Fruit fly (Drosophila melanogaster) whole organism, embryonic: ENCODE measurements around the gene shf.

Source experiments
- Abd-B ChIP-seq: fragments of 200-800 bp; sonication (Bioruptor generic); optimal IDR thresholded peaks from 2 replicates; lab custom pipeline; 2018; ENCODE audit warnings: missing biosample characterization, mild to moderate bottlenecking, missing genetic modification characterization, moderate library complexity
- Ada2b ChIP-seq: fragments of 200-800 bp; sonication (Bioruptor generic); IDR thresholded peaks from 2 replicates; pipeline ENCODE4 v1.3.6; 2022; ENCODE audit warnings: missing biosample characterization, missing genetic modification characterization
- Adf1 ChIP-seq: fragments of 200-800 bp; sonication (Bioruptor generic); IDR thresholded peaks from 2 replicates; pipeline ENCODE4 v1.3.6; 2022; ENCODE audit warnings: missing biosample characterization, missing genetic modification characterization
- Antp ChIP-seq: fragments of 200-800 bp; sonication (Bioruptor generic); optimal IDR thresholded peaks from 3 replicates; lab custom pipeline; 2016; ENCODE audit warnings: missing biosample characterization, missing genetic modification characterization
- CG11695 ChIP-seq: fragments of 200-800 bp; sonication (Bioruptor generic); IDR thresholded peaks from 3 replicates; pipeline ENCODE4 v1.3.6; 2022; ENCODE audit warnings: missing biosample characterization, missing genetic modification characterization
- CG12155 ChIP-seq: fragments of 200-800 bp; sonication (Bioruptor generic); optimal IDR thresholded peaks from 3 replicates; lab custom pipeline; 2016; ENCODE audit warnings: missing biosample characterization, missing genetic modification characterization
- CG13624 ChIP-seq: fragments of 200-800 bp; sonication (Bioruptor generic); optimal IDR thresholded peaks from 2 replicates; lab custom pipeline; 2016; ENCODE audit warnings: missing biosample characterization, missing genetic modification characterization
- CG14014 ChIP-seq: fragments of 200-800 bp; sonication (Bioruptor generic); IDR thresholded peaks from 2 replicates; pipeline ENCODE4 v1.3.6; 2022; ENCODE audit warnings: missing biosample characterization, missing genetic modification characterization
- CG17802 ChIP-seq: fragments of 200-800 bp; sonication (Bioruptor generic); optimal IDR thresholded peaks from 2 replicates; lab custom pipeline; 2018; ENCODE audit warnings: missing biosample characterization, mild to moderate bottlenecking, missing genetic modification characterization, moderate library complexity
- CG17912 ChIP-seq: fragments of 200-800 bp; sonication (Bioruptor generic); optimal IDR thresholded peaks from 2 replicates; lab custom pipeline; 2018; ENCODE audit warnings: missing biosample characterization, mild to moderate bottlenecking, missing genetic modification characterization
- CG18262 ChIP-seq: fragments of 200-800 bp; optimal IDR thresholded peaks from 3 replicates; lab custom pipeline; 2019; ENCODE audit warnings: missing biosample characterization, mild to moderate bottlenecking, missing genetic modification characterization, moderate library complexity
- CG32767 ChIP-seq: fragments of 200-800 bp; sonication (Bioruptor generic); IDR thresholded peaks from 2 replicates; pipeline ENCODE4 v1.3.6; 2022; ENCODE audit warnings: missing biosample characterization, missing genetic modification characterization
- CG34422 ChIP-seq: fragments of 200-800 bp; sonication (Bioruptor generic); IDR thresholded peaks from 3 replicates; pipeline ENCODE4 v1.3.6; 2022; ENCODE audit warnings: missing biosample characterization, missing genetic modification characterization
- CG3726 ChIP-seq: fragments of 200-800 bp; sonication (Bioruptor generic); IDR thresholded peaks from 3 replicates; pipeline ENCODE4, ENCODE4 v1.3.6; 2022; ENCODE audit warnings: missing biosample characterization, missing genetic modification characterization
- CG4282 ChIP-seq: fragments of 200-800 bp; sonication (Bioruptor generic); optimal IDR thresholded peaks from 2 replicates; lab custom pipeline; 2016; ENCODE audit warnings: missing biosample characterization, missing genetic modification characterization
- CG4707 ChIP-seq: fragments of 200-800 bp; sonication (Bioruptor generic); optimal IDR thresholded peaks from 2 replicates; lab custom pipeline; 2018; ENCODE audit warnings: missing biosample characterization, mild to moderate bottlenecking, missing genetic modification characterization, moderate library complexity
- CG6683 ChIP-seq: fragments of 200-800 bp; sonication (Bioruptor generic); optimal IDR thresholded peaks from 2 replicates; lab custom pipeline; 2017; ENCODE audit warnings: missing biosample characterization, mild to moderate bottlenecking, missing genetic modification characterization, missing genetic modification reagents
- CG8359 ChIP-seq: fragments of 200-800 bp; sonication (Bioruptor generic); optimal IDR thresholded peaks from 2 replicates; lab custom pipeline; 2017; ENCODE audit warnings: missing biosample characterization, mild to moderate bottlenecking, missing genetic modification characterization, borderline replicate concordance
- CG8388 ChIP-seq: fragments of 200-800 bp; sonication (Bioruptor generic); optimal IDR thresholded peaks from 2 replicates; lab custom pipeline; 2019; ENCODE audit warnings: missing biosample characterization, mild to moderate bottlenecking, missing genetic modification characterization, moderate library complexity
- CG9932 ChIP-seq: fragments of 200-800 bp; sonication (Bioruptor generic); IDR thresholded peaks from 2 replicates; pipeline ENCODE4 v1.3.6; 2022; ENCODE audit warnings: missing biosample characterization, missing genetic modification characterization
- Camta ChIP-seq: fragments of 200-800 bp; sonication (Bioruptor generic); optimal IDR thresholded peaks from 2 replicates; lab custom pipeline; 2016; ENCODE audit warnings: missing biosample characterization, missing genetic modification characterization
- Deaf1 ChIP-seq: fragments of 200-800 bp; optimal IDR thresholded peaks from 3 replicates; lab custom pipeline; 2019; ENCODE audit warnings: missing biosample characterization, mild to moderate bottlenecking, missing genetic modification characterization, moderate library complexity
- Dip2 ChIP-seq: fragments of 200-800 bp; sonication (Bioruptor generic); IDR thresholded peaks from 2 replicates; pipeline ENCODE4 v1.3.6; 2022; ENCODE audit warnings: missing biosample characterization, missing genetic modification characterization
- Dll ChIP-seq: fragments of 200-800 bp; sonication (Bioruptor generic); IDR thresholded peaks from 4 replicates; pipeline ENCODE4 v1.3.6; 2022; ENCODE audit warnings: missing biosample characterization, missing genetic modification characterization; ENCODE audit not compliant: partially characterized antibody
- Dp ChIP-seq: fragments of 200-800 bp; sonication (Bioruptor generic); optimal IDR thresholded peaks from 2 replicates; lab custom pipeline; 2018; ENCODE audit warnings: missing biosample characterization, mild to moderate bottlenecking, missing genetic modification characterization, moderate library complexity
- E2f1 ChIP-seq: fragments of 200-800 bp; sonication (Bioruptor generic); IDR thresholded peaks from 2 replicates; pipeline ENCODE4 v1.3.6; 2022; ENCODE audit warnings: missing biosample characterization, missing genetic modification characterization
- H15 ChIP-seq: fragments of 200-800 bp; sonication (Bioruptor generic); IDR thresholded peaks from 3 replicates; pipeline ENCODE4 v1.3.6; 2022; ENCODE audit warnings: missing biosample characterization, missing genetic modification characterization
- HLH54F ChIP-seq: fragments of 200-800 bp; sonication (Bioruptor generic); optimal IDR thresholded peaks from 3 replicates; lab custom pipeline; 2016; ENCODE audit warnings: missing biosample characterization, missing genetic modification characterization
- Hr3 ChIP-seq: fragments of 200-800 bp; sonication (Bioruptor generic); optimal IDR thresholded peaks from 3 replicates; lab custom pipeline; 2016; ENCODE audit warnings: missing biosample characterization, missing genetic modification characterization
- Hr51 ChIP-seq, 2 experiments: fragments of 200-800 bp; sonication (Bioruptor generic); optimal IDR thresholded peaks; 2 replicates in 1 of 2; 3 replicates in 1 of 2; lab custom pipeline; 2016 to 2018; ENCODE audit warnings: missing biosample characterization in 2 of 2, missing genetic modification characterization in 2 of 2, mild to moderate bottlenecking in 1 of 2, moderate library complexity in 1 of 2
- NFAT ChIP-seq: fragments of 200-800 bp; sonication (Bioruptor generic); IDR thresholded peaks from 2 replicates; pipeline ENCODE4 v1.3.6; 2022; ENCODE audit warnings: missing biosample characterization, missing genetic modification characterization
- NfI ChIP-seq: fragments of 200-800 bp; sonication (Bioruptor generic); optimal IDR thresholded peaks from 3 replicates; lab custom pipeline; 2018; ENCODE audit warnings: missing biosample characterization, mild to moderate bottlenecking, missing genetic modification characterization, moderate library complexity
- Spps ChIP-seq: fragments of 200-800 bp; sonication (Bioruptor generic); optimal IDR thresholded peaks from 2 replicates; lab custom pipeline; 2018; ENCODE audit warnings: missing biosample characterization, mild to moderate bottlenecking, missing genetic modification characterization
- TFAM ChIP-seq: fragments of 200-800 bp; sonication (Bioruptor generic); optimal IDR thresholded peaks from 2 replicates; lab custom pipeline; 2017; ENCODE audit warnings: missing biosample characterization, missing genetic modification characterization, inconsistent platforms
- Xbp1 ChIP-seq: fragments of 200-800 bp; sonication (Bioruptor generic); optimal IDR thresholded peaks from 3 replicates; lab custom pipeline; 2016; ENCODE audit warnings: missing biosample characterization, mild to moderate bottlenecking, missing genetic modification characterization
- aop ChIP-seq: fragments of 200-800 bp; sonication (Bioruptor generic); IDR thresholded peaks from 2 replicates; pipeline ENCODE4 v1.3.6; 2022; ENCODE audit warnings: missing biosample characterization, missing genetic modification characterization
- ase ChIP-seq: fragments of 200-800 bp; sonication (Bioruptor generic); IDR thresholded peaks from 3 replicates; pipeline ENCODE4 v1.3.6; 2022; ENCODE audit warnings: missing biosample characterization, missing genetic modification characterization
- bbx ChIP-seq: fragments of 200-800 bp; sonication (Bioruptor generic); IDR thresholded peaks from 2 replicates; pipeline ENCODE4 v1.3.6; 2022; ENCODE audit warnings: missing biosample characterization, missing genetic modification characterization; ENCODE audit not compliant: partially characterized antibody
- br ChIP-seq: fragments of >200 bp; optimal IDR thresholded peaks from 2 replicates; lab custom pipeline; 2017
- cato ChIP-seq: fragments of 200-800 bp; sonication (Bioruptor generic); optimal IDR thresholded peaks from 2 replicates; lab custom pipeline; 2016; ENCODE audit warnings: missing biosample characterization, missing genetic modification characterization, borderline replicate concordance
- cwo ChIP-seq: fragments of 200-800 bp; sonication (Bioruptor generic); optimal IDR thresholded peaks from 3 replicates; lab custom pipeline; 2017; ENCODE audit warnings: missing biosample characterization, missing genetic modification characterization, mild to moderate bottlenecking, moderate library complexity, missing genetic modification reagents
- dmrt11E ChIP-seq: fragments of 200-800 bp; sonication (Bioruptor generic); optimal IDR thresholded peaks from 3 replicates; lab custom pipeline; 2018; ENCODE audit warnings: missing biosample characterization, mild to moderate bottlenecking, missing genetic modification characterization, moderate library complexity
- ewg ChIP-seq: fragments of 200-800 bp; sonication (Bioruptor generic); optimal IDR thresholded peaks from 3 replicates; lab custom pipeline; 2017; ENCODE audit warnings: mild to moderate bottlenecking, missing biosample characterization, missing genetic modification reagents, missing genetic modification characterization
- gce ChIP-seq: fragments of 200-800 bp; sonication (Bioruptor generic); IDR thresholded peaks from 3 replicates; pipeline ENCODE4 v1.3.6; 2022; ENCODE audit warnings: missing biosample characterization, missing genetic modification characterization
- jigr1 ChIP-seq: fragments of 200-800 bp; sonication (Bioruptor generic); IDR thresholded peaks from 3 replicates; pipeline ENCODE4 v1.3.6; 2022; ENCODE audit warnings: missing biosample characterization, missing genetic modification characterization
- slou ChIP-seq: fragments of 200-800 bp; sonication (Bioruptor generic); optimal IDR thresholded peaks from 3 replicates; lab custom pipeline; 2016; ENCODE audit warnings: missing biosample characterization, missing genetic modification characterization
- stc ChIP-seq: fragments of 200-800 bp; sonication (Bioruptor generic); IDR thresholded peaks from 2 replicates; pipeline ENCODE4 v1.3.6; 2022; ENCODE audit warnings: missing biosample characterization, missing genetic modification characterization
- tio ChIP-seq: fragments of 200-800 bp; sonication (Bioruptor generic); optimal IDR thresholded peaks from 2 replicates; lab custom pipeline; 2017; ENCODE audit warnings: missing biosample characterization, missing genetic modification characterization, inconsistent platforms
- tup ChIP-seq: fragments of 200-800 bp; sonication (Bioruptor generic); optimal IDR thresholded peaks from 2 replicates; lab custom pipeline; 2016; ENCODE audit warnings: missing biosample characterization, mild to moderate bottlenecking, missing genetic modification characterization, moderate library complexity
- vnd ChIP-seq: fragments of 200-800 bp; sonication (Bioruptor generic); IDR thresholded peaks from 3 replicates; pipeline ENCODE4 v1.3.6; 2022; ENCODE audit warnings: missing biosample characterization, missing genetic modification characterization; ENCODE audit not compliant: partially characterized antibody
- zen2 ChIP-seq: fragments of 200-800 bp; sonication (Bioruptor generic); IDR thresholded peaks from 3 replicates; pipeline ENCODE4 v1.3.6; 2022; ENCODE audit warnings: missing biosample characterization, missing genetic modification characterization; ENCODE audit not compliant: partially characterized antibody

The shf gene

dm6 chrX:6803312-6803794 is 23.9 kb upstream of the shf start, which contains the start of the genes C3G and pod1 (continued):
- TF ChIP-seq HLH54F (GFP tag; lab: Kevin White, UChicago) (no peak), Spps (tag; lab: Kevin White, UChicago) (no peak), bbx (GFP tag; lab: Robert Waterston, UW) (peak; percentile 99), tup (GFP tag; lab: Kevin White, UChicago) (no peak), zen2 (GFP tag; lab: Robert Waterston, UW) (peak; percentile 96), aop (GFP tag; lab: Robert Waterston, UW) (no peak), TFAM (no peak), CG4707 (GFP tag; lab: Kevin White, UChicago) (no peak), NFAT (GFP tag; lab: Robert Waterston, UW) (peak; percentile 62; the same call in 1 of the 2 replicates), CG12155 (GFP tag; lab: Kevin White, UChicago) (peak; percentile 39), CG4282 (GFP tag; lab: Kevin White, UChicago) (no peak), CG11695 (GFP tag; lab: Robert Waterston, UW) (no peak), cato (GFP tag; lab: Kevin White, UChicago) (no peak), CG17802 (tag; lab: Kevin White, UChicago) (no peak), E2f1 (GFP tag; lab: Robert Waterston, UW) (no peak), ase (GFP tag; lab: Robert Waterston, UW) (no peak), CG17912 (GFP tag; lab: Kevin White, UChicago) (peak; percentile 11), Xbp1 (GFP tag; lab: Kevin White, UChicago) (peak; percentile 57), jigr1 (GFP tag; lab: Robert Waterston, UW) (no peak), Dll (GFP tag; lab: Robert Waterston, UW) (peak; percentile 94), Deaf1 (tag; lab: Kevin White, UChicago) (no peak), vnd (GFP tag; lab: Robert Waterston, UW) (peak; percentile 97), CG34422 (GFP tag; lab: Robert Waterston, UW) (no peak), dmrt11E (tag; lab: Kevin White, UChicago) (no peak), Antp (GFP tag; lab: Kevin White, UChicago) (peak; percentile 50), CG14014 (no peak), gce (no peak), CG6683 (GFP tag; lab: Kevin White, UChicago) (no peak), Ada2b (GFP tag; lab: Robert Waterston, UW) (no peak), Dp (GFP tag; lab: Kevin White, UChicago) (peak; percentile 73), Hr51 (GFP tag; optimal IDR thresholded peaks at IDR 0.05; lab: Kevin White, UChicago) (no peak), Dip2 (GFP tag; lab: Robert Waterston, UW) (no peak), Camta (no peak), Hr3 (no peak), Abd-B (GFP tag; lab: Kevin White, UChicago) (no peak), stc (no peak), CG32767 (GFP tag; lab: Robert Waterston, UW) (no peak), CG8359 (GFP tag; lab: Kevin White, UChicago) (no peak), ewg (GFP tag; lab: Kevin White, UChicago) (peak; percentile 48), Adf1 (GFP tag; lab: Robert Waterston, UW) (no peak), tio (GFP tag; lab: Kevin White, UChicago) (no peak), CG3726 (no peak), NfI (no peak), br (lab: Kevin White, UChicago) (no peak), cwo (GFP tag; lab: Kevin White, UChicago) (no peak), CG8388 (GFP tag; lab: Kevin White, UChicago) (no peak), CG18262 (tag; lab: Kevin White, UChicago) (no peak), CG9932 (peak; percentile 84), slou (GFP tag; lab: Kevin White, UChicago) (peak; percentile 22), H15 (GFP tag; lab: Robert Waterston, UW) (no peak), CG13624 (peak; percentile 78)
